Fruit fly (Drosophila melanogaster) whole organism, embryonic: ENCODE results near the gene COX6B.

Experiments used
- Adf1 ChIP-seq: fragments of 200-800 bp; sonication (Bioruptor generic); IDR thresholded peaks from 2 replicates; pipeline ENCODE4 v1.3.6; 2022; ENCODE audit warnings: missing biosample characterization, missing genetic modification characterization
- Atf6 ChIP-seq: fragments of 200-800 bp; sonication (Bioruptor generic); IDR thresholded peaks from 2 replicates; pipeline ENCODE4 v1.3.6; 2022; ENCODE audit warnings: missing biosample characterization, missing genetic modification characterization
- CG10431 ChIP-seq: fragments of 200-800 bp; sonication (Bioruptor generic); optimal IDR thresholded peaks from 3 replicates; lab custom pipeline; 2018; ENCODE audit warnings: missing biosample characterization, mild to moderate bottlenecking, missing genetic modification characterization
- CG12155 ChIP-seq: fragments of 200-800 bp; sonication (Bioruptor generic); optimal IDR thresholded peaks from 3 replicates; lab custom pipeline; 2016; ENCODE audit warnings: missing biosample characterization, missing genetic modification characterization
- CG12299 ChIP-seq: fragments of 200-800 bp; sonication (Bioruptor generic); optimal IDR thresholded peaks from 2 replicates; lab custom pipeline; 2018; ENCODE audit warnings: missing biosample characterization, mild to moderate bottlenecking, missing genetic modification characterization
- CG13287 ChIP-seq: fragments of 200-800 bp; sonication (Bioruptor generic); IDR thresholded peaks from 2 replicates; pipeline ENCODE4 v1.3.6; 2022; ENCODE audit warnings: missing biosample characterization, missing genetic modification characterization; ENCODE audit not compliant: partially characterized antibody
- CG15269 ChIP-seq: fragments of 200-800 bp; sonication (Bioruptor generic); optimal IDR thresholded peaks from 2 replicates; lab custom pipeline; 2018; ENCODE audit warnings: missing biosample characterization, mild to moderate bottlenecking, missing genetic modification characterization, moderate library complexity
- CG1832 ChIP-seq: fragments of 200-800 bp; sonication (Bioruptor generic); optimal IDR thresholded peaks from 2 replicates; lab custom pipeline; 2017; ENCODE audit warnings: missing biosample characterization, mild to moderate bottlenecking, missing genetic modification characterization, inconsistent platforms
- CG18599 ChIP-seq: fragments of 200-800 bp; sonication (Bioruptor generic); optimal IDR thresholded peaks from 3 replicates; lab custom pipeline; 2017; ENCODE audit warnings: missing biosample characterization, missing genetic modification characterization, mild to moderate bottlenecking, moderate library complexity, missing genetic modification reagents
- CG31388 ChIP-seq: fragments of 200-800 bp; sonication (Bioruptor generic); optimal IDR thresholded peaks from 2 replicates; lab custom pipeline; 2016; ENCODE audit warnings: missing biosample characterization, missing genetic modification characterization
- CG3995 ChIP-seq: fragments of 200-800 bp; sonication (Bioruptor generic); optimal IDR thresholded peaks from 3 replicates; lab custom pipeline; 2016; ENCODE audit warnings: missing biosample characterization, missing genetic modification characterization
- CG4617 ChIP-seq: fragments of 200-800 bp; sonication (Bioruptor generic); optimal IDR thresholded peaks from 3 replicates; lab custom pipeline; 2016; ENCODE audit warnings: missing biosample characterization, missing genetic modification characterization, borderline replicate concordance
- CG5245 ChIP-seq: fragments of 200-800 bp; sonication (Bioruptor generic); optimal IDR thresholded peaks from 3 replicates; lab custom pipeline; 2016; ENCODE audit warnings: missing biosample characterization, missing genetic modification characterization
- CG7987 ChIP-seq: fragments of 200-800 bp; sonication (Bioruptor generic); optimal IDR thresholded peaks from 2 replicates; lab custom pipeline; 2018; ENCODE audit warnings: missing biosample characterization, mild to moderate bottlenecking, missing genetic modification characterization, moderate library complexity
- CG8089 ChIP-seq: fragments of 200-800 bp; sonication (Bioruptor generic); optimal IDR thresholded peaks from 3 replicates; lab custom pipeline; 2016; ENCODE audit warnings: missing biosample characterization, missing genetic modification characterization
- CG8290 ChIP-seq, 3 experiments: fragments of 200-800 bp; sonication (Bioruptor generic); optimal IDR thresholded peaks; 2 replicates each; lab custom pipeline; 2016 to 2019; ENCODE audit warnings: missing biosample characterization in 3 of 3, missing genetic modification characterization in 3 of 3, mild to moderate bottlenecking in 2 of 3, moderate library complexity in 1 of 3
- CG9215 ChIP-seq: fragments of 200-800 bp; sonication (Bioruptor generic); IDR thresholded peaks from 2 replicates; pipeline ENCODE4 v1.3.6; 2022; ENCODE audit warnings: missing biosample characterization, missing genetic modification characterization
- Dll ChIP-seq: fragments of 200-800 bp; sonication (Bioruptor generic); IDR thresholded peaks from 4 replicates; pipeline ENCODE4 v1.3.6; 2022; ENCODE audit warnings: missing biosample characterization, missing genetic modification characterization; ENCODE audit not compliant: partially characterized antibody
- Dp ChIP-seq: fragments of 200-800 bp; sonication (Bioruptor generic); optimal IDR thresholded peaks from 2 replicates; lab custom pipeline; 2018; ENCODE audit warnings: missing biosample characterization, mild to moderate bottlenecking, missing genetic modification characterization, moderate library complexity
- Dref ChIP-seq: fragments of 200-800 bp; sonication (Bioruptor generic); IDR thresholded peaks from 2 replicates; pipeline ENCODE4 v1.3.6; 2022; ENCODE audit warnings: missing biosample characterization, missing genetic modification characterization
- GATAe ChIP-seq: fragments of 200-800 bp; sonication (Bioruptor generic); conservative IDR thresholded peaks from 2 replicates; pipeline ENCODE4 v1.3.6; 2022; ENCODE audit warnings: missing biosample characterization, missing genetic modification characterization
- H15 ChIP-seq: fragments of 200-800 bp; sonication (Bioruptor generic); IDR thresholded peaks from 3 replicates; pipeline ENCODE4 v1.3.6; 2022; ENCODE audit warnings: missing biosample characterization, missing genetic modification characterization
- MESR4 ChIP-seq: fragments of 200-800 bp; sonication (Bioruptor generic); optimal IDR thresholded peaks from 2 replicates; lab custom pipeline; 2018; ENCODE audit warnings: missing biosample characterization, mild to moderate bottlenecking, missing genetic modification characterization, moderate library complexity
- Myb ChIP-seq: fragments of 200-800 bp; sonication (Bioruptor generic); optimal IDR thresholded peaks from 2 replicates; lab custom pipeline; 2016; ENCODE audit warnings: missing biosample characterization, missing genetic modification characterization
- NFAT ChIP-seq: fragments of 200-800 bp; sonication (Bioruptor generic); IDR thresholded peaks from 2 replicates; pipeline ENCODE4 v1.3.6; 2022; ENCODE audit warnings: missing biosample characterization, missing genetic modification characterization
- PHDP ChIP-seq: fragments of 200-800 bp; sonication (Bioruptor generic); optimal IDR thresholded peaks from 3 replicates; lab custom pipeline; 2018; ENCODE audit warnings: missing biosample characterization, mild to moderate bottlenecking, missing genetic modification characterization, moderate library complexity
- Pdp1 ChIP-seq, 2 experiments: fragments of 200-800 bp; sonication (Bioruptor generic); optimal IDR thresholded peaks; 3 replicates each; lab custom pipeline; 2016; ENCODE audit warnings: missing biosample characterization in 2 of 2, missing genetic modification characterization in 2 of 2, mild to moderate bottlenecking in 1 of 2, moderate library complexity in 1 of 2
- Sox100B ChIP-seq: fragments of 200-800 bp; sonication (Bioruptor generic); optimal IDR thresholded peaks from 3 replicates; lab custom pipeline; 2018; ENCODE audit warnings: missing biosample characterization, mild to moderate bottlenecking, missing genetic modification characterization
- YL-1 ChIP-seq: fragments of 200-800 bp; sonication (Bioruptor generic); optimal IDR thresholded peaks from 3 replicates; lab custom pipeline; 2017; ENCODE audit warnings: missing biosample characterization, mild to moderate bottlenecking, missing genetic modification characterization
- aop ChIP-seq: fragments of 200-800 bp; sonication (Bioruptor generic); IDR thresholded peaks from 2 replicates; pipeline ENCODE4 v1.3.6; 2022; ENCODE audit warnings: missing biosample characterization, missing genetic modification characterization
- ara ChIP-seq: fragments of 200-800 bp; sonication (Bioruptor generic); IDR thresholded peaks from 2 replicates; pipeline ENCODE4 v1.3.6; 2022; ENCODE audit warnings: missing biosample characterization, missing genetic modification characterization
- caup ChIP-seq: fragments of 200-800 bp; sonication (Bioruptor generic); optimal IDR thresholded peaks from 3 replicates; lab custom pipeline; 2017; ENCODE audit warnings: missing biosample characterization, mild to moderate bottlenecking, missing genetic modification characterization, moderate library complexity; ENCODE audit not compliant: severe bottlenecking
- chinmo ChIP-seq: fragments of 200-800 bp; sonication (Bioruptor generic); IDR thresholded peaks from 4 replicates; pipeline ENCODE4 v1.3.6; 2022; ENCODE audit warnings: missing biosample characterization, missing genetic modification characterization; ENCODE audit not compliant: partially characterized antibody
- chm ChIP-seq: fragments of 200-800 bp; sonication (Bioruptor generic); IDR thresholded peaks from 2 replicates; pipeline ENCODE4 v1.3.6; 2022; ENCODE audit warnings: missing biosample characterization, missing genetic modification characterization
- ci ChIP-seq: fragments of 200-800 bp; sonication (Bioruptor generic); IDR thresholded peaks from 3 replicates; pipeline ENCODE4 v1.3.6; 2022; ENCODE audit warnings: missing biosample characterization, missing genetic modification characterization
- crol ChIP-seq: fragments of 200-800 bp; sonication (Bioruptor generic); IDR thresholded peaks from 2 replicates; pipeline ENCODE4 v1.3.6; 2022; ENCODE audit warnings: missing biosample characterization, missing genetic modification characterization
- dmrt11E ChIP-seq: fragments of 200-800 bp; sonication (Bioruptor generic); optimal IDR thresholded peaks from 3 replicates; lab custom pipeline; 2018; ENCODE audit warnings: missing biosample characterization, mild to moderate bottlenecking, missing genetic modification characterization, moderate library complexity
- ind ChIP-seq: fragments of 200-800 bp; sonication (Bioruptor generic); optimal IDR thresholded peaks from 3 replicates; lab custom pipeline; 2016; ENCODE audit warnings: missing biosample characterization, missing genetic modification characterization
- knrl ChIP-seq: fragments of 200-800 bp; sonication (Bioruptor generic); IDR thresholded peaks from 3 replicates; pipeline ENCODE4 v1.3.6; 2022; ENCODE audit warnings: missing biosample characterization, missing genetic modification characterization; ENCODE audit not compliant: partially characterized antibody
- nau ChIP-seq: fragments of 200-800 bp; sonication (Bioruptor generic); optimal IDR thresholded peaks from 3 replicates; lab custom pipeline; 2017; ENCODE audit warnings: missing biosample characterization, mild to moderate bottlenecking, missing genetic modification characterization, missing genetic modification reagents
- odd ChIP-seq: fragments of 200-800 bp; sonication (Bioruptor generic); optimal IDR thresholded peaks from 2 replicates; lab custom pipeline; 2017; ENCODE audit warnings: missing biosample characterization, mild to moderate bottlenecking, missing genetic modification characterization
- prd ChIP-seq, 3 experiments: fragments of >200 bp in 2 of 3; fragments of 200-800 bp in 1 of 3; sonication (Bioruptor generic) in 1 of 3; optimal IDR thresholded peaks in 2 of 3; IDR thresholded peaks in 1 of 3; 2 replicates in 2 of 3; 3 replicates in 1 of 3; pipeline versions ENCODE4 v1.3.6 to Lab custom; 2017 to 2022; ENCODE audit warnings: missing biosample characterization in 1 of 3, missing genetic modification characterization in 1 of 3
- sd ChIP-seq: fragments of 200-800 bp; sonication (Bioruptor generic); optimal IDR thresholded peaks from 3 replicates; lab custom pipeline; 2018; ENCODE audit warnings: missing biosample characterization, mild to moderate bottlenecking, missing genetic modification characterization, moderate library complexity
- unc-4 ChIP-seq: fragments of 200-800 bp; sonication (Bioruptor generic); IDR thresholded peaks from 2 replicates; pipeline ENCODE4 v1.3.6; 2022; ENCODE audit warnings: missing biosample characterization, missing genetic modification characterization; ENCODE audit not compliant: partially characterized antibody
- usp ChIP-seq: fragments of >200 bp; optimal IDR thresholded peaks from 2 replicates; lab custom pipeline; 2017; ENCODE audit warnings: missing biosample characterization, missing genetic modification characterization
- z ChIP-seq: fragments of 200-800 bp; sonication (Bioruptor generic); IDR thresholded peaks from 3 replicates; pipeline ENCODE4 v1.3.6; 2022; ENCODE audit warnings: missing biosample characterization, missing genetic modification characterization

Gene COX6B

DNA sequence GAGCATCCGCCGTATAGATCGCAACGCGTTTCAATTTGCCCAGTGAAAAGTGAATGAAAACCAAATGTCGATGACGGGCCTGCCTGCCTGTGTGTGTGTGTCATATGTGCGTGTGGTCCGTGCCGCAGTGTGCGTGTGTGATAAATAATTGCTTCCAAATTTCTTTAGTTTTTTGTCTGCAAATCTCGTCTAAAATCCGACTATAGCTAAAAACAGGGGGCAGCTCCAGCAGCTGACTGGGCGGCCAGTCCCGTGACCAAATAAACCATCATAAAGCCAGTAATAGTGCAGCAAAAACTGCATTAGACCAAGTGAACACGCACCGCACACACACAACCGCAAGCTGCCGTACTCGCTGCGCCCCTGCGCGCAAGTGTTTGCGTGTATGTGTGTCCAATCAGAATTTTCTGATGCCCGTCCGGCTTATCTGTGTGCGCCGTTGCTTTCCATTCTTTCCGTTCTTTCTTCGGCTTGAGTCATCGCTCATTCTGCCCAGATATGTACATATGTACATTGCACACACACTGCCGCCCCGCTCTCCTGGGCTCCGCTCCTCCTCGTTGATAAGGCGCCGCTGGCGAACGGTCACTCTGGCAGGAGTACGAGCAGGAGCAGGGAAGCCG lies 46.8 kb downstream of the COX6B start (continued):
- TF ChIP-seq crol (GFP tag; lab: Robert Waterston, UW) (peak; percentile 74), ara (peak; percentile 21; the same call in 1 of the 2 replicates), CG10431 (no peak), H15 (GFP tag; lab: Robert Waterston, UW) (no peak), CG18599 (GFP tag; lab: Kevin White, UChicago) (no peak), ind (GFP tag; lab: Kevin White, UChicago) (no peak), MESR4 (GFP tag; lab: Kevin White, UChicago) (peak; percentile 20), Pdp1 (GFP tag; optimal IDR thresholded peaks at IDR 0.05; lab: Kevin White, UChicago) (peak in 1 of 2 experiments; percentile 6), dmrt11E (tag; lab: Kevin White, UChicago) (peak; percentile 18), YL-1 (GFP tag; lab: Kevin White, UChicago) (peak; percentile 37), Dll (GFP tag; lab: Robert Waterston, UW) (0 out of 4 replicates have a peak, but pooled peaks have one; percentile 40), CG31388 (GFP tag; lab: Kevin White, UChicago) (no peak), chm (GFP tag; lab: Robert Waterston, UW) (no peak), chinmo (0 out of 4 replicates have a peak, but pooled peaks have one; percentile 61)

DNA sequence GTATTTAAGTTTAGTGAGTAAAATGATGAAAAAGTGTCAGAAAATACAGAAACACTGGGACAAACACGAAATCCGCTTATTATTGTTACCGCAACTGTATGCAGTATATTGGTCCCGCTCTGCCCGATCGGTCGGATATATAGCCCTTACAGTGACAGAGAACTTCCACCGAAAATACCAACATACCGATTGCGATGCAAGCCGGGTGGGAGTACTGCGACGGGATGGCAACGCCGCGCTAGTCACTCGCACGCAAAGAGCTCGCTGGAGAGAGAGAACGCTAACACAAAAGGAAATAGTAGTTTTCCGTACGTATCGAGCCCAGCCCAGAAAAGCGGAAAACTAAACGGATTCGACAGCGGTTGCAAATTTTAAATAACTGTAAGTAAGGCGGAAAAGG lies 47.3 kb downstream of the COX6B start, which contains the start of gene Cdc42:
Gene Cdc42, plus strand, starts transcription at position 247 of the 400 bp plus-strand sequence.
- TF ChIP-seq PHDP (no peak), GATAe (GFP tag; lab: Robert Waterston, UW) (no peak), CG5245 (no peak), CG12155 (GFP tag; lab: Kevin White, UChicago) (peak; percentile 96), usp (no peak), unc-4 (GFP tag; lab: Robert Waterston, UW) (0 out of 2 replicates have a peak, but pooled peaks have one; percentile 24), odd (GFP tag; lab: Kevin White, UChicago) (no peak), Adf1 (GFP tag; lab: Robert Waterston, UW) (no peak), CG9215 (GFP tag; lab: Robert Waterston, UW) (no peak), CG13287 (GFP tag; lab: Robert Waterston, UW) (peak; percentile 24; the same call in 1 of the 2 replicates), NFAT (0 out of 2 replicates have a peak, but pooled peaks have one; percentile 16), Dref (GFP tag; lab: Robert Waterston, UW) (peak; percentile 43), CG15269 (tag; lab: Kevin White, UChicago) (no peak), sd (tag; lab: Kevin White, UChicago) (peak; percentile 2), CG3995 (peak; percentile 92), Myb (GFP tag; lab: Kevin White, UChicago) (peak; percentile 4), Sox100B (GFP tag; lab: Kevin White, UChicago) (no peak), CG4617 (peak; percentile 51), prd (optimal IDR thresholded peaks at IDR 0.05; lab: Kevin White, UChicago) (no peak), prd (GFP tag; IDR thresholded peaks at IDR 0.05; lab: Robert Waterston, UW) (no peak), chm (GFP tag; lab: Robert Waterston, UW) (no peak), aop (GFP tag; lab: Robert Waterston, UW) (peak; percentile 51; the same call in 1 of the 2 replicates), knrl (GFP tag; lab: Robert Waterston, UW) (0 out of 3 replicates have a peak, but pooled peaks have one; percentile 11), z (GFP tag; lab: Robert Waterston, UW) (no peak), Dp (peak; percentile 4), crol (GFP tag; lab: Robert Waterston, UW) (no peak), Atf6 (GFP tag; lab: Robert Waterston, UW) (no peak), CG8089 (GFP tag; lab: Kevin White, UChicago) (no peak), nau (no peak), CG8290 (GFP tag; optimal IDR thresholded peaks at IDR 0.05; lab: Kevin White, UChicago) (peak; percentile 34), CG8290 (tag; optimal IDR thresholded peaks at IDR 0.05; lab: Kevin White, UChicago) (peak in 1 of 2 experiments; percentile 75), ci (GFP tag; lab: Robert Waterston, UW) (peak; percentile 30; the same call in 1 of the 3 replicates), CG1832 (GFP tag; lab: Kevin White, UChicago) (no peak), CG12299 (tag; lab: Kevin White, UChicago) (no peak), caup (no peak), CG7987 (no peak)
